Fruit fly (Drosophila melanogaster) whole organism, wandering third instar larva: ENCODE measurements around the gene CG6356.

Experiments
- CG32264 ChIP-seq: fragments of 200-800 bp; sonication (Bioruptor generic); optimal IDR thresholded peaks from 2 replicates; lab custom pipeline; 2016; ENCODE audit warnings: missing biosample characterization, missing genetic modification characterization
- brk ChIP-seq: fragments of 200-800 bp; sonication (Bioruptor generic); optimal IDR thresholded peaks from 2 replicates; lab custom pipeline; 2016; ENCODE audit warnings: missing biosample characterization, mild to moderate bottlenecking, missing genetic modification characterization
- dsf ChIP-seq: sonication (Bioruptor generic); optimal IDR thresholded peaks from 2 replicates; lab custom pipeline; 2016; ENCODE audit warnings: missing biosample characterization, missing genetic modification characterization, borderline replicate concordance
- woc ChIP-seq: sonication (Bioruptor generic); optimal IDR thresholded peaks from 2 replicates; lab custom pipeline; 2016; ENCODE audit warnings: missing biosample characterization, mild to moderate bottlenecking, missing genetic modification characterization

- TF ChIP-seq CG32264 (GFP tag; lab: Kevin White, UChicago) (no peak), woc (GFP tag; lab: Kevin White, UChicago) (no peak), brk (no peak), dsf (GFP tag; lab: Kevin White, UChicago) (no peak)
Measured at dm6 chr3R:24319083-24319381, 35.3 kb downstream of the CG6356 start.
